Worm (Caenorhabditis elegans) whole organism, midembryonic: Measurements from ENCODE around the gene C44B9.2.

Experiments used
- T22C8.4 ChIP-seq: fragments of 200-800 bp; sonication (Bioruptor generic); IDR thresholded peaks from 2 replicates; pipeline ENCODE4 v1.3.6; 2022; ENCODE audit warnings: missing genetic modification characterization, missing compliant biosample characterization
- cog-1 ChIP-seq: sonication (generic microtip); optimal IDR thresholded peaks from 2 replicates; lab custom pipeline; 2016; ENCODE audit warnings: missing genetic modification characterization, missing compliant biosample characterization
- flt-1 ChIP-seq: fragments of 200-800 bp; sonication (Bioruptor generic); IDR thresholded peaks from 2 replicates; pipeline ENCODE4 v1.3.6; 2022; ENCODE audit warnings: missing genetic modification characterization, missing compliant biosample characterization
- klf-2 ChIP-seq: fragments of 200-800 bp; sonication (Bioruptor generic); conservative IDR thresholded peaks from 2 replicates; pipeline ENCODE4 v1.3.6; 2022; ENCODE audit warnings: missing genetic modification reagents, missing genetic modification characterization, missing compliant biosample characterization
- med-1 ChIP-seq: sonication (generic microtip); optimal IDR thresholded peaks from 2 replicates; lab custom pipeline; 2017; ENCODE audit warnings: missing genetic modification characterization, mild to moderate bottlenecking, missing compliant biosample characterization, antibody characterized with exemption, missing genetic modification reagents; ENCODE audit not compliant: insufficient read depth
- ref-1 ChIP-seq: fragments of 200-800 bp; sonication (Bioruptor generic); conservative IDR thresholded peaks from 2 replicates; pipeline ENCODE4 v1.3.6; 2022; ENCODE audit warnings: missing genetic modification reagents, missing genetic modification characterization, missing compliant biosample characterization
- tab-1 ChIP-seq: fragments of 200-800 bp; sonication (Bioruptor generic); IDR thresholded peaks from 2 replicates; pipeline ENCODE4 v1.3.6; 2022; ENCODE audit warnings: missing genetic modification characterization, missing compliant biosample characterization
- ztf-23 ChIP-seq: fragments of 200-800 bp; sonication (Bioruptor generic); IDR thresholded peaks from 2 replicates; pipeline ENCODE4 v1.3.6; 2022; ENCODE audit warnings: missing genetic modification reagents, missing genetic modification characterization, missing compliant biosample characterization
- ztf-29 ChIP-seq: fragments of 200-800 bp; sonication (Bioruptor generic); IDR thresholded peaks from 2 replicates; pipeline ENCODE4 v1.3.6; 2022; ENCODE audit warnings: missing genetic modification reagents, missing genetic modification characterization, missing compliant biosample characterization

Gene C44B9.2

ce11 chrIII:10895817-10896413 lies 20.7 kb downstream of the C44B9.2 start, which contains the start of gene com-1:
Gene com-1 (plus strand): TSS chrIII:10896363.
- TF ChIP-seq ref-1 (GFP tag; lab: Robert Waterston, UW) (no peak), med-1 (no peak), flt-1 (no peak), T22C8.4 (no peak), ztf-23 (GFP tag; lab: Robert Waterston, UW) (no peak), ztf-29 (GFP tag; lab: Robert Waterston, UW) (no peak), klf-2 (GFP tag; lab: Robert Waterston, UW) (no peak), tab-1 (GFP tag; lab: Robert Waterston, UW) (no peak), cog-1 (tag; lab: Kevin White, UChicago) (no peak)

- TF ChIP-seq T22C8.4 (no peak), ztf-23 (GFP tag; lab: Robert Waterston, UW) (no peak), cog-1 (tag; lab: Kevin White, UChicago) (no peak), ztf-29 (GFP tag; lab: Robert Waterston, UW) (no peak), tab-1 (GFP tag; lab: Robert Waterston, UW) (no peak), klf-2 (GFP tag; lab: Robert Waterston, UW) (no peak)
Measured at ce11 chrIII:10902341-10902740, 27.1 kb downstream of the C44B9.2 start, which contains the start of gene unc-119. Gene unc-119 (plus strand): TSS chrIII:10902641.

ce11 chrIII:10903009-10903609 lies 27.9 kb downstream of the C44B9.2 start:
- TF ChIP-seq ztf-23 (GFP tag; lab: Robert Waterston, UW): no peak
- no peak for TF ChIP-seq ref-1 (GFP tag; lab: Robert Waterston, UW)
- no peak for TF ChIP-seq T22C8.4
- TF ChIP-seq flt-1: no peak
- TF ChIP-seq cog-1 (tag; lab: Kevin White, UChicago): no peak
- TF ChIP-seq tab-1 (GFP tag; lab: Robert Waterston, UW): no peak
- no peak for TF ChIP-seq klf-2 (GFP tag; lab: Robert Waterston, UW)
- no peak for TF ChIP-seq ztf-29 (GFP tag; lab: Robert Waterston, UW)
- no peak for TF ChIP-seq med-1

ce11 chrIII:10904320-10904961 lies 29.2 kb downstream of the C44B9.2 start:
- TF ChIP-seq flt-1 (no peak), T22C8.4 (no peak), ztf-29 (GFP tag; lab: Robert Waterston, UW) (no peak), tab-1 (GFP tag; lab: Robert Waterston, UW) (no peak), cog-1 (tag; lab: Kevin White, UChicago) (no peak), klf-2 (GFP tag; lab: Robert Waterston, UW) (no peak)

- TF ChIP-seq ztf-23 (GFP tag; lab: Robert Waterston, UW): 0 out of 2 replicates have a peak, but pooled peaks have one; percentile 11
- no peak for TF ChIP-seq cog-1 (tag; lab: Kevin White, UChicago)
- TF ChIP-seq tab-1 (GFP tag; lab: Robert Waterston, UW): no peak
Measured at ce11 chrIII:10905112-10905511, 29.9 kb downstream of the C44B9.2 start.

- TF ChIP-seq tab-1 (GFP tag; lab: Robert Waterston, UW): no peak
- TF ChIP-seq ztf-29 (GFP tag; lab: Robert Waterston, UW): no peak
- no peak for TF ChIP-seq flt-1
- TF ChIP-seq ztf-23 (GFP tag; lab: Robert Waterston, UW): no peak
- TF ChIP-seq ref-1 (GFP tag; lab: Robert Waterston, UW): no peak
- TF ChIP-seq cog-1 (tag; lab: Kevin White, UChicago): no peak
- no peak for TF ChIP-seq klf-2 (GFP tag; lab: Robert Waterston, UW)
- TF ChIP-seq T22C8.4: no peak
- no peak for TF ChIP-seq med-1
Measured at ce11 chrIII:10906325-10906724, 31.1 kb downstream of the C44B9.2 start.

- TF ChIP-seq ztf-29 (GFP tag; lab: Robert Waterston, UW) (no peak), med-1 (no peak), ztf-23 (GFP tag; lab: Robert Waterston, UW) (no peak), cog-1 (tag; lab: Kevin White, UChicago) (no peak), tab-1 (GFP tag; lab: Robert Waterston, UW) (no peak), flt-1 (no peak), ref-1 (GFP tag; lab: Robert Waterston, UW) (no peak), klf-2 (GFP tag; lab: Robert Waterston, UW) (no peak), T22C8.4 (no peak)
Measured at ce11 chrIII:10907678-10908217, 32.5 kb downstream of the C44B9.2 start.

ce11 chrIII:10908543-10908942 lies 33.3 kb downstream of the C44B9.2 start:
- TF ChIP-seq cog-1 (tag; lab: Kevin White, UChicago) (no peak), ztf-29 (GFP tag; lab: Robert Waterston, UW) (no peak), T22C8.4 (no peak), med-1 (no peak)

- no peak for TF ChIP-seq med-1
- no peak for TF ChIP-seq flt-1
- no peak for TF ChIP-seq T22C8.4
Measured at ce11 chrIII:10909166-10909565, 33.9 kb downstream of the C44B9.2 start.

- TF ChIP-seq klf-2 (GFP tag; lab: Robert Waterston, UW) (no peak), T22C8.4 (no peak), ztf-23 (GFP tag; lab: Robert Waterston, UW) (no peak)
Measured at ce11 chrIII:10911160-10911559, 35.9 kb downstream of the C44B9.2 start, which contains the start of gene cut-6. Gene cut-6 (plus strand): TSS chrIII:10911460.
